Worm (Caenorhabditis elegans) whole organism, dauer: Measurements from ENCODE around the gene F14F8.9.
"Not testable (repeated sequence)": the region's sequence is repeated elsewhere in the genome, so short reads cannot be mapped to it uniquely, and the experiment has no call there.

Experiments
- unc-62 ChIP-seq: sonication (generic microtip); optimal IDR thresholded peaks from 2 replicates; lab custom pipeline; 2017; ENCODE audit warnings: missing biosample characterization, missing genetic modification reagents, missing genetic modification characterization

Gene F14F8.9

ce11 chrV:16672198-16672597 lies 3.8 kb upstream of the F14F8.9 start, which contains the start of gene F14F8.8:
F14F8.8 (minus strand) TSS chrV:16672298.
- no peak for TF ChIP-seq unc-62 (GFP tag; lab: Kevin White, UChicago)

ce11 chrV:16671190-16671589 lies 2.8 kb upstream of the F14F8.9 start, which contains the start of gene str-61:
str-61 (minus strand) TSS chrV:16671290.
- no peak for TF ChIP-seq unc-62 (GFP tag; lab: Kevin White, UChicago)

DNA sequence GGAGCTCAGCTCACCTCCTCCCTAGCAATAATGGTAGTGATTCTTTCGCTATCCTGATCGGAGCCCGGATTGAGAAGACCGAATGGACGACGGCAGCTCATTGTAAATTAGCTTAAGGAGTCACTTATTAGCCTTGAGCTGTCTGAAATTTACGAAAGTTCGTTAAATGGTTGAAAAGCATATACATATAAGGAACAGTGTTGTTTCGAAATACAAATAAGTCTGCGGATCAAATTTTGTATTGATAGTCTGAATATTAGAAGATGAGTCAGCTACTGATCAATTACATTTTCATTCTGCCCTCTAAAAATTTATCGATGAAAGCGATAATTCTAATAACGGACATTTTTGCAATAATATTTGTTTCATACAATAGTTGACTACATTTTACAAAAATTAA lies 1.7 kb downstream of the F14F8.9 start, which contains the start of gene F14F8.14:
Gene F14F8.14, minus strand, starts transcription at position 101 of the 400 bp plus-strand sequence.
- no peak for TF ChIP-seq unc-62 (GFP tag; lab: Kevin White, UChicago)

- not testable (repeated sequence) for TF ChIP-seq unc-62 (GFP tag; lab: Kevin White, UChicago)
Observed at ce11 chrV:16660816-16661215, 7.6 kb downstream of the F14F8.9 start, which contains the start of gene Y70C5B.2. Y70C5B.2 (minus strand) TSS chrV:16660916.

DNA sequence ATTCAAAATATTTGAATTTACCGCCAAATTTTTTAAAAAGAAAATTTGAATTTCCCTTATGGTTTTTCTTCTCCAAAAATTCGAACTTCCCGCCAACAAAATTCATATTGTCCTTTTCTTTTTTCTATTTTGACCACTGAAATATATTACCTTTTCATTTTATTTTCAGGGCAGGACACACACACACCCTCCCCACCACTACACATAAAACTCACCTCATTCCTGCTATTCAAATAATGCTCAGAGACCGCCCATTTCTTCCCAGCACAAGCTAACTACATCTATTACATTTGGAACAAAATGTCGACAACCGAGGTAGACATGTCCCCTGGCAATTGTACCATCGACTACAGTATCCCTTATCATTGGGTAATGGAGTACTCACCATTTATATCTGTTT lies 14.1 kb downstream of the F14F8.9 start, which contains the start of gene W06G6.15:
Gene W06G6.15, plus strand, starts transcription at position 301 of the 400 bp plus-strand sequence.
- TF ChIP-seq unc-62 (GFP tag; lab: Kevin White, UChicago), result not testable (repeated sequence)

DNA sequence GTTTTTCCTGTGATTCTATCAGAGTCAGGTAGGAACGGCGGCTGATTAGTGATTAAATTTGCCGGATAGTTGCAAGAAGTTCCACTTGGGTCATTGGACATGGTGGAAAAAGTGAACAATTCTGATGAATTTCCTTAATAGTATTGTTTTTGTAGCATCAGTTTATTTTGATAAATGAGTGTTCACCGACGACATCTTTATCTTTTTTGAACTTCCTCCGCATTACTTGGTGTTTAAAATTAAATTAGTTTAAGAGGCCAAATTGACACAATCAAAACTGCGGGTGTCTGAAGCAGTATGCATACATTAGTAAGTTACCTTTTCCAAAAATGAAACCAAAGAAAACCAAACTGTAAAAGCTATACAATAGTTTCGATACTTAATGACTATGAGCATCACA lies 19.2 kb downstream of the F14F8.9 start, which contains the start of gene W06G6.11:
Gene W06G6.11, minus strand, starts transcription at position 101 of the 400 bp plus-strand sequence.
- TF ChIP-seq unc-62 (GFP tag; lab: Kevin White, UChicago), result not testable (repeated sequence)

- TF ChIP-seq unc-62 (GFP tag; lab: Kevin White, UChicago), result no peak
Observed at ce11 chrV:16648317-16649018, 19.9 kb downstream of the F14F8.9 start, which contains the start of gene W06G6.20. W06G6.20 (minus strand) TSS chrV:16648367.

DNA sequence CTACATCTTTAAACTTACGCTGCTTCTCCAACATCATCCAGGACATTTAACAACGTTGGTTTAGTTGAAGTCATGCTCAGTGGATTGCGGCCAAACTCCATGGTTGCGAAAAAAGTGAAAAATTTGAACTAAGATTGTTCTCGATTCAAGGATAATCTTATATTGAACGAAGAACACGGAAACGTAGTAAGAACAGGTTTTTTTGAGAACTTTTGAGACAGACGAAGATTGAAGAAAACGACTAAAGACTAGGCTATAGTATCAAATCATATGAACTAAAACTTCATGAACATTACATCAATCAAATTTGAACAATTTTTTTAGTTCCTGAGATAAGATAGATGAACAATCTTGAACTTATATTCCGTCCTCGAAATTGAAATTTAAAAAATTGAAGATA lies 21.3 kb downstream of the F14F8.9 start, which contains the start of gene W06G6.10:
Gene W06G6.10, minus strand, starts transcription at position 101 of the 400 bp plus-strand sequence.
- TF ChIP-seq unc-62 (GFP tag; lab: Kevin White, UChicago), result no peak

DNA sequence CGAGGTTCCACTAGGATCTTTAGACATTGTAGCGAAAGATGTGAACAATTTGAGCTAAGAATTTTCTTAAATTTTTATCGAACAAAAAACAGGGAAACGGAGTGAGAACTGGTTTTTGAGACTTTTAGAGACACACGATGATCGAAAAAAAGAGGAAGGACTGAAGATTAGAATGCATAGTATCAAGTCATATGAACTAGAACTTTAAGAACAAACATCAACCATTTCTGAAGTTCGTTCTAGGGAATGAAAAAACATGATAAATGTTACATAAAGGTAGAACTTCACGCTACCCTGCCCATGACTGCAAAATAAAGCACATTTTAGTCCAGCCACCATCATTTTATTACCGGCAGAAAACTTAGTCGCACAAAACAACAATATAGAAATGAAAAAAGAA lies 22.0 kb downstream of the F14F8.9 start, which contains the start of gene W06G6.9:
Gene W06G6.9, minus strand, starts transcription at position 101 of the 400 bp plus-strand sequence.
- TF ChIP-seq unc-62 (GFP tag; lab: Kevin White, UChicago), result no peak

- TF ChIP-seq unc-62 (GFP tag; lab: Kevin White, UChicago), result no peak
Observed at ce11 chrV:16645201-16645940, 23.0 kb downstream of the F14F8.9 start, which contains the start of gene W06G6.17. W06G6.17 (minus strand) TSS chrV:16645251.

ce11 chrV:16643558-16643957 lies 24.8 kb downstream of the F14F8.9 start, which contains the start of gene srw-77:
srw-77 (minus strand) TSS chrV:16643658.
- TF ChIP-seq unc-62 (GFP tag; lab: Kevin White, UChicago), result no peak

ce11 chrV:16640366-16640765 lies 28.0 kb downstream of the F14F8.9 start:
- no peak for TF ChIP-seq unc-62 (GFP tag; lab: Kevin White, UChicago)

ce11 chrV:16638204-16638603 lies 30.2 kb downstream of the F14F8.9 start, which contains the start of gene srw-76:
srw-76 (minus strand) TSS chrV:16638304.
- TF ChIP-seq unc-62 (GFP tag; lab: Kevin White, UChicago), result no peak

- TF ChIP-seq unc-62 (GFP tag; lab: Kevin White, UChicago), result no peak
Observed at ce11 chrV:16635911-16636310, 32.5 kb downstream of the F14F8.9 start, which contains the start of gene mltn-11. mltn-11 (plus strand) TSS chrV:16636186.

DNA sequence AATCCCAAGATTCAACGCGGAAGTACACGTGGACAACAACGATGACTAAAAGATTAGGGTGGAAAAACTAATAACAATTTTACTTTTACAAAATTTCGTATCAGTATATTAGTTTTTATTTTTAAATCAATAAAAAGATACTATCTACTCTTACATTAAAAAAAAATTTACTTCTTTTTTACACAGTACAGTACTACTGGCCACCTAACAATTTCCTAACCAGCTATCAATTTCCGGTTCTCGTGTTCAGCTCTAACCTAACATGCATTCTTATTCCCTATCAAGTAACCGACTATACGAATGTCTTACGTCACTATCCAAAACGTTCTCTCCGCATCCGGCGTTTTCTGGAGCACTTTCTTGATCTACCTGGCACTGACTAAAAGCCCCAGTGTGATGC lies 38.8 kb downstream of the F14F8.9 start, which contains the start of gene srd-21:
Gene srd-21, plus strand, starts transcription at position 301 of the 400 bp plus-strand sequence.
- TF ChIP-seq unc-62 (GFP tag; lab: Kevin White, UChicago), result no peak
